Worm (Caenorhabditis elegans): ENCODE data around the gene oma-1.

ce11 chrIV:8852194-8852593, 36.6 kb upstream of the oma-1 start, which contains the start of gene alp-1:
- TF ChIP-seq tra-4 (tag; optimal IDR thresholded peaks at IDR 0.05) (no peak), pes-1 (GFP tag; IDR thresholded peaks at IDR 0.05) (no peak), sea-1 (GFP tag; conservative IDR thresholded peaks at IDR 0.05) (no peak), ets-7 (tag; optimal IDR thresholded peaks at IDR 0.05) (no peak)
